Fruit fly (Drosophila melanogaster) whole organism: ENCODE measurements around the gene pxb.

Experiments
- CG8478 ChIP-seq: fragments of >200 bp; optimal IDR thresholded peaks from 2 replicates; lab custom pipeline; 2018; ENCODE audit warnings: inconsistent platforms
- Dll ChIP-seq: fragments of >200 bp; optimal IDR thresholded peaks from 2 replicates; lab custom pipeline; 2017
- EcR ChIP-seq, 2 experiments: fragments of >200 bp; optimal IDR thresholded peaks; 2 replicates each; lab custom pipeline; 2017; ENCODE audit warnings: missing biosample characterization in 2 of 2, missing genetic modification characterization in 2 of 2, missing genetic modification reagents in 2 of 2
- pan ChIP-seq: fragments of >200 bp; optimal IDR thresholded peaks from 2 replicates; lab custom pipeline; 2017
- psq ChIP-seq: fragments of >200 bp; optimal IDR thresholded peaks from 2 replicates; lab custom pipeline; 2017
- usp ChIP-seq: fragments of >200 bp; optimal IDR thresholded peaks from 2 replicates; lab custom pipeline; 2017; ENCODE audit warnings: missing biosample characterization, missing genetic modification characterization, mixed read lengths

Gene pxb

dm6 chr3R:15665962-15666361 lies at the start of gene pxb:
Gene pxb, plus strand, starts transcription at chr3R:15666183.
- TF ChIP-seq usp (GFP tag; lab: Kevin White, UChicago) (no peak), CG8478 (lab: Kevin White, UChicago) (no peak), psq (lab: Kevin White, UChicago) (no peak), Dll (no peak), EcR (GFP tag; optimal IDR thresholded peaks at IDR 0.05; lab: Kevin White, UChicago) (no peak), pan (lab: Kevin White, UChicago) (no peak)

- TF ChIP-seq pan (lab: Kevin White, UChicago) (no peak), psq (lab: Kevin White, UChicago) (no peak), EcR (GFP tag; optimal IDR thresholded peaks at IDR 0.05; lab: Kevin White, UChicago) (no peak), usp (GFP tag; lab: Kevin White, UChicago) (no peak), Dll (no peak), CG8478 (lab: Kevin White, UChicago) (no peak)
Measured at dm6 chr3R:15617708-15618107, 48.3 kb upstream of the pxb start.

dm6 chr3R:15626863-15627262 lies 39.1 kb upstream of the pxb start:
- TF ChIP-seq psq (lab: Kevin White, UChicago) (no peak), Dll (no peak), usp (GFP tag; lab: Kevin White, UChicago) (no peak), CG8478 (lab: Kevin White, UChicago) (no peak), pan (lab: Kevin White, UChicago) (no peak), EcR (GFP tag; optimal IDR thresholded peaks at IDR 0.05; lab: Kevin White, UChicago) (no peak)

dm6 chr3R:15627274-15627673 lies 38.7 kb upstream of the pxb start:
- TF ChIP-seq EcR (GFP tag; optimal IDR thresholded peaks at IDR 0.05; lab: Kevin White, UChicago) (no peak), usp (GFP tag; lab: Kevin White, UChicago) (no peak), psq (lab: Kevin White, UChicago) (no peak), CG8478 (lab: Kevin White, UChicago) (no peak), pan (lab: Kevin White, UChicago) (no peak), Dll (no peak)

dm6 chr3R:15627987-15628386 lies 38.0 kb upstream of the pxb start:
- TF ChIP-seq psq (lab: Kevin White, UChicago) (no peak), Dll (no peak), pan (lab: Kevin White, UChicago) (no peak), usp (GFP tag; lab: Kevin White, UChicago) (no peak)

- TF ChIP-seq usp (GFP tag; lab: Kevin White, UChicago), result no peak
- no peak for TF ChIP-seq Dll
- no peak for TF ChIP-seq psq (lab: Kevin White, UChicago)
- TF ChIP-seq pan (lab: Kevin White, UChicago), result no peak
- TF ChIP-seq CG8478 (lab: Kevin White, UChicago), result no peak
- no peak for TF ChIP-seq EcR (GFP tag; optimal IDR thresholded peaks at IDR 0.05; lab: Kevin White, UChicago)
Measured at dm6 chr3R:15630076-15630475, 35.9 kb upstream of the pxb start.

dm6 chr3R:15630918-15631317 lies 35.1 kb upstream of the pxb start:
- TF ChIP-seq CG8478 (lab: Kevin White, UChicago) (no peak), pan (lab: Kevin White, UChicago) (no peak), usp (GFP tag; lab: Kevin White, UChicago) (no peak), psq (lab: Kevin White, UChicago) (no peak), Dll (no peak), EcR (GFP tag; optimal IDR thresholded peaks at IDR 0.05; lab: Kevin White, UChicago) (no peak)

dm6 chr3R:15632441-15632840 lies 33.5 kb upstream of the pxb start:
- no peak for TF ChIP-seq CG8478 (lab: Kevin White, UChicago)
- TF ChIP-seq usp (GFP tag; lab: Kevin White, UChicago), result no peak
- no peak for TF ChIP-seq pan (lab: Kevin White, UChicago)
- TF ChIP-seq Dll, result no peak
- TF ChIP-seq EcR (GFP tag; optimal IDR thresholded peaks at IDR 0.05; lab: Kevin White, UChicago), result no peak

- no peak for TF ChIP-seq usp (GFP tag; lab: Kevin White, UChicago)
Measured at dm6 chr3R:15634135-15634534, 31.8 kb upstream of the pxb start.

dm6 chr3R:15635168-15635567 lies 30.8 kb upstream of the pxb start, which contains the start of gene CG43335:
Gene CG43335, plus strand, starts transcription at chr3R:15635468.
- TF ChIP-seq usp (GFP tag; lab: Kevin White, UChicago), result no peak
- no peak for TF ChIP-seq Dll
- TF ChIP-seq pan (lab: Kevin White, UChicago), result no peak
- no peak for TF ChIP-seq CG8478 (lab: Kevin White, UChicago)
- TF ChIP-seq psq (lab: Kevin White, UChicago), result no peak
- TF ChIP-seq EcR (GFP tag; optimal IDR thresholded peaks at IDR 0.05; lab: Kevin White, UChicago), result no peak

- TF ChIP-seq EcR (GFP tag; optimal IDR thresholded peaks at IDR 0.05; lab: Kevin White, UChicago), result no peak
- TF ChIP-seq usp (GFP tag; lab: Kevin White, UChicago), result no peak
- no peak for TF ChIP-seq Dll
- no peak for TF ChIP-seq CG8478 (lab: Kevin White, UChicago)
- TF ChIP-seq psq (lab: Kevin White, UChicago), result no peak
- TF ChIP-seq pan (lab: Kevin White, UChicago), result no peak
Measured at dm6 chr3R:15636868-15637267, 29.1 kb upstream of the pxb start, which contains the start of gene CG43336. Gene CG43336, plus strand, starts transcription at chr3R:15637168.

dm6 chr3R:15640006-15640405 lies 26.0 kb upstream of the pxb start:
- TF ChIP-seq CG8478 (lab: Kevin White, UChicago) (no peak), Dll (no peak), psq (lab: Kevin White, UChicago) (no peak), pan (lab: Kevin White, UChicago) (no peak), usp (GFP tag; lab: Kevin White, UChicago) (no peak), EcR (GFP tag; optimal IDR thresholded peaks at IDR 0.05; lab: Kevin White, UChicago) (no peak)
